Fruit fly (Drosophila melanogaster) whole organism, embryonic: Measurements from ENCODE around the gene PIG-L.

Experiments
- Abd-B ChIP-seq: fragments of 200-800 bp; sonication (Bioruptor generic); optimal IDR thresholded peaks from 2 replicates; lab custom pipeline; 2018; ENCODE audit warnings: missing biosample characterization, mild to moderate bottlenecking, missing genetic modification characterization, moderate library complexity
- CG10267 ChIP-seq: fragments of 200-800 bp; sonication (Bioruptor generic); optimal IDR thresholded peaks from 2 replicates; lab custom pipeline; 2018; ENCODE audit warnings: missing biosample characterization, mild to moderate bottlenecking, missing genetic modification characterization, moderate library complexity
- CG10565 ChIP-seq: fragments of 200-800 bp; sonication (Bioruptor generic); optimal IDR thresholded peaks from 3 replicates; lab custom pipeline; 2016; ENCODE audit warnings: missing biosample characterization, mild to moderate bottlenecking, missing genetic modification characterization
- CG10979 ChIP-seq: fragments of 200-800 bp; sonication (Bioruptor generic); optimal IDR thresholded peaks from 2 replicates; lab custom pipeline; 2018; ENCODE audit warnings: missing biosample characterization, mild to moderate bottlenecking, missing genetic modification characterization, moderate library complexity
- CG11504 ChIP-seq: fragments of 200-800 bp; sonication (Bioruptor generic); optimal IDR thresholded peaks from 3 replicates; lab custom pipeline; 2019; ENCODE audit warnings: missing biosample characterization, mild to moderate bottlenecking, missing genetic modification characterization, moderate library complexity
- CG13123 ChIP-seq: fragments of 200-800 bp; sonication (Bioruptor generic); optimal IDR thresholded peaks from 2 replicates; lab custom pipeline; 2016; ENCODE audit warnings: missing biosample characterization, missing genetic modification characterization
- CG13424 ChIP-seq: fragments of 200-800 bp; sonication (Bioruptor generic); optimal IDR thresholded peaks from 2 replicates; lab custom pipeline; 2019; ENCODE audit warnings: missing biosample characterization, mild to moderate bottlenecking, missing genetic modification characterization, moderate library complexity
- CG14050 ChIP-seq: fragments of 200-800 bp; sonication (Bioruptor generic); IDR thresholded peaks from 3 replicates; pipeline ENCODE4 v1.3.6; 2022; ENCODE audit warnings: missing biosample characterization, missing genetic modification characterization
- CG17361 ChIP-seq: fragments of 200-800 bp; sonication (Bioruptor generic); IDR thresholded peaks from 3 replicates; pipeline ENCODE4 v1.3.6; 2022; ENCODE audit warnings: missing biosample characterization, missing genetic modification characterization
- CG18011 ChIP-seq: fragments of 200-800 bp; sonication (Bioruptor generic); optimal IDR thresholded peaks from 2 replicates; lab custom pipeline; 2017; ENCODE audit warnings: missing biosample characterization, missing genetic modification characterization, mild to moderate bottlenecking, moderate library complexity, missing genotype
- CG18262 ChIP-seq: fragments of 200-800 bp; optimal IDR thresholded peaks from 3 replicates; lab custom pipeline; 2019; ENCODE audit warnings: missing biosample characterization, mild to moderate bottlenecking, missing genetic modification characterization, moderate library complexity
- CG2120 ChIP-seq: fragments of 200-800 bp; sonication (Bioruptor generic); optimal IDR thresholded peaks from 3 replicates; lab custom pipeline; 2016; ENCODE audit warnings: missing biosample characterization, missing genetic modification characterization
- CG2678 ChIP-seq: fragments of 200-800 bp; sonication (Bioruptor generic); optimal IDR thresholded peaks from 3 replicates; lab custom pipeline; 2019; ENCODE audit warnings: missing biosample characterization, mild to moderate bottlenecking, missing genetic modification characterization, moderate library complexity
- CG30403 ChIP-seq: fragments of 200-800 bp; sonication (Bioruptor generic); optimal IDR thresholded peaks from 3 replicates; lab custom pipeline; 2016; ENCODE audit warnings: missing biosample characterization, missing genetic modification characterization
- CG31441 ChIP-seq: fragments of 200-800 bp; sonication (Bioruptor generic); IDR thresholded peaks from 2 replicates; pipeline ENCODE4 v1.3.6; 2022; ENCODE audit warnings: missing biosample characterization, missing genetic modification characterization
- CG32532 ChIP-seq: fragments of 200-800 bp; sonication (Bioruptor generic); IDR thresholded peaks from 2 replicates; pipeline ENCODE4 v1.3.6; 2022; ENCODE audit warnings: missing biosample characterization, missing genetic modification characterization
- CG6689 ChIP-seq: fragments of 200-800 bp; sonication (Bioruptor generic); IDR thresholded peaks from 2 replicates; pipeline ENCODE4 v1.3.6; 2022; ENCODE audit warnings: missing biosample characterization, missing genetic modification characterization
- CG7839 ChIP-seq: fragments of 200-800 bp; sonication (Bioruptor generic); optimal IDR thresholded peaks from 3 replicates; lab custom pipeline; 2018; ENCODE audit warnings: missing biosample characterization, mild to moderate bottlenecking, missing genetic modification characterization, moderate library complexity
- CG8290 ChIP-seq, 3 experiments: fragments of 200-800 bp; sonication (Bioruptor generic); optimal IDR thresholded peaks; 2 replicates each; lab custom pipeline; 2016 to 2019; ENCODE audit warnings: missing biosample characterization in 3 of 3, missing genetic modification characterization in 3 of 3, mild to moderate bottlenecking in 2 of 3, moderate library complexity in 1 of 3
- CG8388 ChIP-seq: fragments of 200-800 bp; sonication (Bioruptor generic); optimal IDR thresholded peaks from 2 replicates; lab custom pipeline; 2019; ENCODE audit warnings: missing biosample characterization, mild to moderate bottlenecking, missing genetic modification characterization, moderate library complexity
- CG9437 ChIP-seq: fragments of 200-800 bp; sonication (Bioruptor generic); optimal IDR thresholded peaks from 2 replicates; lab custom pipeline; 2018; ENCODE audit warnings: missing biosample characterization, mild to moderate bottlenecking, missing genetic modification characterization
- CoRest ChIP-seq: fragments of 200-800 bp; sonication (Bioruptor generic); optimal IDR thresholded peaks from 3 replicates; lab custom pipeline; 2018; ENCODE audit warnings: missing biosample characterization, mild to moderate bottlenecking, missing genetic modification characterization, moderate library complexity
- D19A ChIP-seq: fragments of 200-800 bp; optimal IDR thresholded peaks from 3 replicates; lab custom pipeline; 2019; ENCODE audit warnings: missing biosample characterization, mild to moderate bottlenecking, missing genetic modification characterization, moderate library complexity
- Dp ChIP-seq: fragments of 200-800 bp; sonication (Bioruptor generic); optimal IDR thresholded peaks from 2 replicates; lab custom pipeline; 2018; ENCODE audit warnings: missing biosample characterization, mild to moderate bottlenecking, missing genetic modification characterization, moderate library complexity
- Ets65A ChIP-seq: fragments of 200-800 bp; sonication (Bioruptor generic); peaks from one replicate; lab custom pipeline; 2016; ENCODE audit warnings: missing biosample characterization, missing genetic modification characterization
- Hr51 ChIP-seq, 2 experiments: fragments of 200-800 bp; sonication (Bioruptor generic); optimal IDR thresholded peaks; 2 replicates in 1 of 2; 3 replicates in 1 of 2; lab custom pipeline; 2016 to 2018; ENCODE audit warnings: missing biosample characterization in 2 of 2, missing genetic modification characterization in 2 of 2, mild to moderate bottlenecking in 1 of 2, moderate library complexity in 1 of 2
- Med ChIP-seq: fragments of 200-800 bp; sonication (Bioruptor generic); peaks from one replicate; lab custom pipeline; 2016; ENCODE audit warnings: missing biosample characterization, missing genetic modification characterization, mild to moderate bottlenecking, inconsistent platforms, moderate library complexity
- Oli ChIP-seq: fragments of 200-800 bp; sonication (Bioruptor generic); optimal IDR thresholded peaks from 2 replicates; lab custom pipeline; 2018; ENCODE audit warnings: missing biosample characterization, mild to moderate bottlenecking, missing genetic modification characterization, moderate library complexity
- Pdp1 ChIP-seq, 2 experiments: fragments of 200-800 bp; sonication (Bioruptor generic); optimal IDR thresholded peaks; 3 replicates each; lab custom pipeline; 2016; ENCODE audit warnings: missing biosample characterization in 2 of 2, missing genetic modification characterization in 2 of 2, mild to moderate bottlenecking in 1 of 2, moderate library complexity in 1 of 2
- Ptx1 ChIP-seq: fragments of 200-800 bp; sonication (Bioruptor generic); IDR thresholded peaks from 2 replicates; pipeline ENCODE4 v1.3.6; 2022; ENCODE audit warnings: missing biosample characterization, missing genetic modification characterization
- Rfx ChIP-seq: fragments of 200-800 bp; sonication (Bioruptor generic); IDR thresholded peaks from 2 replicates; pipeline ENCODE4 v1.3.6; 2022; ENCODE audit warnings: missing biosample characterization, missing genetic modification characterization
- Sox100B ChIP-seq: fragments of 200-800 bp; sonication (Bioruptor generic); optimal IDR thresholded peaks from 3 replicates; lab custom pipeline; 2018; ENCODE audit warnings: missing biosample characterization, mild to moderate bottlenecking, missing genetic modification characterization
- Sox102F ChIP-seq: fragments of 200-800 bp; sonication (Bioruptor generic); optimal IDR thresholded peaks from 2 replicates; lab custom pipeline; 2018; ENCODE audit warnings: missing biosample characterization, mild to moderate bottlenecking, missing genetic modification characterization, moderate library complexity
- bab2 ChIP-seq: fragments of 200-800 bp; sonication (Bioruptor generic); optimal IDR thresholded peaks from 2 replicates; lab custom pipeline; 2016; ENCODE audit warnings: missing biosample characterization, missing genetic modification characterization
- bcd ChIP-seq: fragments of 200-800 bp; sonication (Bioruptor generic); optimal IDR thresholded peaks from 2 replicates; lab custom pipeline; 2017; ENCODE audit warnings: missing biosample characterization, mild to moderate bottlenecking, missing genetic modification characterization
- dimm ChIP-seq: fragments of 200-800 bp; sonication (Bioruptor generic); IDR thresholded peaks from 2 replicates; pipeline ENCODE4 v1.3.6; 2022; ENCODE audit warnings: missing biosample characterization, missing genetic modification characterization
- dmrt99B ChIP-seq: fragments of 200-800 bp; sonication (Bioruptor generic); optimal IDR thresholded peaks from 2 replicates; lab custom pipeline; 2018; ENCODE audit warnings: missing biosample characterization, mild to moderate bottlenecking, missing genetic modification characterization, moderate library complexity
- dysf ChIP-seq: fragments of 200-800 bp; sonication (Bioruptor generic); IDR thresholded peaks from 3 replicates; pipeline ENCODE4 v1.3.6; 2022; ENCODE audit warnings: missing biosample characterization, missing genetic modification characterization
- ems ChIP-seq: fragments of 200-800 bp; sonication (Bioruptor generic); optimal IDR thresholded peaks from 3 replicates; lab custom pipeline; 2016; ENCODE audit warnings: missing biosample characterization, missing genetic modification characterization
- eve ChIP-seq, 2 experiments: fragments of >200 bp; optimal IDR thresholded peaks; 2 replicates each; lab custom pipeline; 2017; ENCODE audit warnings: missing biosample characterization in 2 of 2, missing genetic modification characterization in 2 of 2
- ewg ChIP-seq: fragments of 200-800 bp; sonication (Bioruptor generic); optimal IDR thresholded peaks from 3 replicates; lab custom pipeline; 2017; ENCODE audit warnings: mild to moderate bottlenecking, missing biosample characterization, missing genetic modification reagents, missing genetic modification characterization
- gcm ChIP-seq: fragments of 200-800 bp; sonication (Bioruptor generic); optimal IDR thresholded peaks from 2 replicates; lab custom pipeline; 2019; ENCODE audit warnings: missing biosample characterization, mild to moderate bottlenecking, missing genetic modification characterization, moderate library complexity
- gem ChIP-seq: fragments of 200-800 bp; sonication (Bioruptor generic); optimal IDR thresholded peaks from 2 replicates; lab custom pipeline; 2019; ENCODE audit warnings: missing biosample characterization, mild to moderate bottlenecking, missing genetic modification characterization, moderate library complexity
- grau ChIP-seq: fragments of 200-800 bp; optimal IDR thresholded peaks from 3 replicates; lab custom pipeline; 2019; ENCODE audit warnings: missing biosample characterization, mild to moderate bottlenecking, missing genetic modification characterization, moderate library complexity
- nmo ChIP-seq: fragments of 200-800 bp; sonication (Bioruptor generic); optimal IDR thresholded peaks from 2 replicates; lab custom pipeline; 2018; ENCODE audit warnings: missing biosample characterization, mild to moderate bottlenecking, missing genetic modification characterization, moderate library complexity
- phol ChIP-seq: fragments of 200-800 bp; sonication (Bioruptor generic); optimal IDR thresholded peaks from 3 replicates; lab custom pipeline; 2018; ENCODE audit warnings: missing biosample characterization, mild to moderate bottlenecking, missing genetic modification characterization, moderate library complexity
- row ChIP-seq: fragments of 200-800 bp; sonication (Bioruptor generic); IDR thresholded peaks from 3 replicates; pipeline ENCODE4 v1.3.6; 2022; ENCODE audit warnings: missing biosample characterization, missing genetic modification characterization
- sens ChIP-seq: fragments of 200-800 bp; sonication (Bioruptor generic); peaks from one replicate; lab custom pipeline; 2016; ENCODE audit warnings: missing biosample characterization, missing genetic modification characterization
- sisA ChIP-seq: fragments of 200-800 bp; sonication (Bioruptor generic); IDR thresholded peaks from 2 replicates; pipeline ENCODE4 v1.3.6; 2022; ENCODE audit warnings: missing biosample characterization, missing genetic modification characterization

PIG-L gene

dm6 chr3R:20001595-20001997, 19.5 kb downstream of the PIG-L start:
- peak; percentile 18 for TF ChIP-seq nmo (GFP tag; lab: Kevin White, UChicago)
- no peak for TF ChIP-seq ems
- peak; percentile 24; the same call in 1 of the 2 replicates for TF ChIP-seq CG32532
- no peak for TF ChIP-seq bab2 (GFP tag; lab: Kevin White, UChicago)
- TF ChIP-seq dimm (GFP tag; lab: Robert Waterston, UW) = no peak
- peak; percentile 73 for TF ChIP-seq Med (GFP tag; lab: Kevin White, UChicago)
- peak; percentile 45 for TF ChIP-seq CG18262 (tag; lab: Kevin White, UChicago)
- TF ChIP-seq CG10267 (tag; lab: Kevin White, UChicago) = peak; percentile 2
- TF ChIP-seq Ets65A (GFP tag; lab: Kevin White, UChicago) = peak; percentile 91
- peak; percentile 57; the same call in 2 of the 3 replicates for TF ChIP-seq CG17361 (GFP tag; lab: Robert Waterston, UW)
- peak; percentile 57; the same call in 2 of the 3 replicates for TF ChIP-seq row (GFP tag; lab: Robert Waterston, UW)
- peak; percentile 45 for TF ChIP-seq CG11504
- 0 out of 3 replicates have a peak, but pooled peaks have one; percentile 21 for TF ChIP-seq dysf (GFP tag; lab: Robert Waterston, UW)
- no peak for TF ChIP-seq CG18011
- TF ChIP-seq Sox102F (GFP tag; lab: Kevin White, UChicago) = peak; percentile 24
- TF ChIP-seq grau (tag; lab: Kevin White, UChicago) = peak; percentile 9
- no peak for TF ChIP-seq Rfx (GFP tag; lab: Robert Waterston, UW)
- TF ChIP-seq Ptx1 (GFP tag; lab: Robert Waterston, UW) = peak; percentile 32; the same call in 1 of the 2 replicates
- TF ChIP-seq CG9437 (GFP tag; lab: Kevin White, UChicago) = peak; percentile 15
- no peak for TF ChIP-seq CG8388 (GFP tag; lab: Kevin White, UChicago)
- TF ChIP-seq sens = peak; percentile 66
- TF ChIP-seq Hr51 (GFP tag; optimal IDR thresholded peaks at IDR 0.05; lab: Kevin White, UChicago) = peak in 1 of 2 experiments; percentile 33
- TF ChIP-seq eve (GFP tag; optimal IDR thresholded peaks at IDR 0.05; lab: Kevin White, UChicago) = peak in 1 of 2 experiments; percentile 32
- TF ChIP-seq sisA (GFP tag; lab: Robert Waterston, UW) = peak; percentile 25; the same call in 1 of the 2 replicates
- TF ChIP-seq CG13424 (tag; lab: Kevin White, UChicago) = peak; percentile 12
- peak; percentile 38 for TF ChIP-seq CG7839
- TF ChIP-seq Sox100B (GFP tag; lab: Kevin White, UChicago) = peak; percentile 56
- peak; percentile 35 for TF ChIP-seq Abd-B
- TF ChIP-seq gem (tag; lab: Kevin White, UChicago) = peak; percentile 44
- 0 out of 2 replicates have a peak, but pooled peaks have one; percentile 9 for TF ChIP-seq CG6689 (GFP tag; lab: Robert Waterston, UW)
- no peak for TF ChIP-seq gcm (GFP tag; lab: Kevin White, UChicago)
- TF ChIP-seq phol (tag; lab: Kevin White, UChicago) = peak; percentile 26
- peak; percentile 50 for TF ChIP-seq CoRest (tag; lab: Kevin White, UChicago)
- peak; percentile 21 for TF ChIP-seq bcd (GFP tag; lab: Kevin White, UChicago)
- peak; percentile 38; the same call in 1 of the 2 replicates for TF ChIP-seq CG31441
- peak; percentile 18 for TF ChIP-seq CG30403 (GFP tag; lab: Kevin White, UChicago)
- TF ChIP-seq CG13123 (GFP tag; lab: Kevin White, UChicago) = no peak
- peak; percentile 5 for TF ChIP-seq Oli
- no peak for TF ChIP-seq ewg (GFP tag; lab: Kevin White, UChicago)
- TF ChIP-seq CG14050 (GFP tag; lab: Robert Waterston, UW) = no peak
- TF ChIP-seq Dp (GFP tag; lab: Kevin White, UChicago) = no peak
- TF ChIP-seq dmrt99B (tag; lab: Kevin White, UChicago) = peak; percentile 11
- peak; percentile 89 for TF ChIP-seq D19A (tag; lab: Kevin White, UChicago)
- TF ChIP-seq CG2120 (GFP tag; lab: Kevin White, UChicago) = peak; percentile 11
- peak in 1 of 2 experiments; percentile 8 for TF ChIP-seq Pdp1 (GFP tag; optimal IDR thresholded peaks at IDR 0.05; lab: Kevin White, UChicago)
- peak; percentile 20 for TF ChIP-seq CG2678 (tag; lab: Kevin White, UChicago)
- TF ChIP-seq CG10565 = no peak
- TF ChIP-seq CG10979 (tag; lab: Kevin White, UChicago) = peak; percentile 30
- no peak for TF ChIP-seq CG8290 (GFP tag; optimal IDR thresholded peaks at IDR 0.05; lab: Kevin White, UChicago)
- TF ChIP-seq CG8290 (tag; optimal IDR thresholded peaks at IDR 0.05; lab: Kevin White, UChicago) = no peak
